Worm (Caenorhabditis elegans) whole organism, late embryonic: Measurements from ENCODE around the gene epc-1.

Source experiments
- F13H6.1 ChIP-seq: sonication (generic microtip); optimal IDR thresholded peaks from 2 replicates; lab custom pipeline; 2016; ENCODE audit warnings: missing genetic modification characterization, missing compliant biosample characterization
- K09A11.1 ChIP-seq: sonication (generic microtip); optimal IDR thresholded peaks from 2 replicates; lab custom pipeline; 2017; ENCODE audit warnings: antibody characterized with exemption, mild to moderate bottlenecking, missing genetic modification characterization, missing compliant biosample characterization; ENCODE audit not compliant: insufficient read depth
- ceh-31 ChIP-seq: sonication (generic microtip); optimal IDR thresholded peaks from 2 replicates; lab custom pipeline; 2016; ENCODE audit warnings: missing genetic modification characterization, missing compliant biosample characterization
- dve-1 ChIP-seq: sonication (generic microtip); optimal IDR thresholded peaks from 2 replicates; lab custom pipeline; 2017; ENCODE audit warnings: antibody characterized with exemption, mild to moderate bottlenecking, missing genetic modification characterization, missing compliant biosample characterization
- elt-2 ChIP-seq: sonication (generic microtip); optimal IDR thresholded peaks from 2 replicates; lab custom pipeline; 2016; ENCODE audit warnings: missing genetic modification reagents, missing genetic modification characterization, missing compliant biosample characterization
- fkh-10 ChIP-seq: fragments of 150-350 bp; optimal IDR thresholded peaks from 2 replicates; lab custom pipeline; 2014; ENCODE audit warnings: missing biosample characterization, missing genetic modification reagents, missing genetic modification characterization
- hlh-13 ChIP-seq: fragments of 200-800 bp; sonication (Bioruptor generic); optimal IDR thresholded peaks from 2 replicates; lab custom pipeline; 2018; ENCODE audit warnings: mild to moderate bottlenecking, missing genetic modification characterization, missing compliant biosample characterization
- lin-11 ChIP-seq: fragments of 200-800 bp; sonication (Bioruptor generic); optimal IDR thresholded peaks from 2 replicates; lab custom pipeline; 2018; ENCODE audit warnings: mild to moderate bottlenecking, missing genetic modification characterization, missing compliant biosample characterization
- mec-3 ChIP-seq: sonication (generic microtip); optimal IDR thresholded peaks from 2 replicates; lab custom pipeline; 2016; ENCODE audit warnings: borderline replicate concordance, missing genetic modification characterization, missing compliant biosample characterization
- nfya-1 ChIP-seq: sonication (generic microtip); optimal IDR thresholded peaks from 2 replicates; lab custom pipeline; 2017; ENCODE audit warnings: missing genetic modification characterization, mild to moderate bottlenecking, missing compliant biosample characterization, antibody characterized with exemption, moderate library complexity
- pros-1 ChIP-seq: fragments of 150-350 bp; optimal IDR thresholded peaks from 2 replicates; lab custom pipeline; 2014; ENCODE audit warnings: missing biosample characterization, missing genetic modification reagents, missing genetic modification characterization
- ttx-3 ChIP-seq: sonication (generic microtip); optimal IDR thresholded peaks from 2 replicates; lab custom pipeline; 2016; ENCODE audit warnings: missing genetic modification reagents, missing genetic modification characterization, missing compliant biosample characterization
- unc-42 ChIP-seq: sonication (generic microtip); optimal IDR thresholded peaks from 2 replicates; lab custom pipeline; 2016; ENCODE audit warnings: missing genotype, missing genetic modification characterization, missing compliant biosample characterization

Gene epc-1

DNA sequence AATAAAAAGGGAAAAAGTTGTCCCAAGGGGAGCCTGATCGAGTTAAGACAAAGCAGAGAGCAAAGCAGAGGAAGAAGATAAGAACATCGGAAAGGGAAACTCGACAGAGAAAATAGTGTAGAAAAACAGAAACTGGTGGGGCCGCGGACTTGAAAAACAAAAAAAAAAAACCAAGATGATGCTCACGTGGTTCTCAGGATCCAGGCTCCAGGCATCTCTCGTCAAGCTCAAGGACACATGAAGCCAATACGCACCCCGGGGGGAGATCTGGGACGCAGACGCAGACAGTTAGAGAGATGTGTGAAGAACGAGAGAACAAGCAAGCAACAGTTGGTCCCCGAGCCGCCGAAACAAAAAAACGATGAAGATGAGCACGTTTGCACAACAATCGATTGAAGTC lies 52.3 kb downstream of the epc-1 start (continued):
- peak; percentile 20 for TF ChIP-seq ceh-31 (tag; lab: Kevin White, UChicago)

ce11 chrIII:12551253-12551652 lies 57.1 kb downstream of the epc-1 start:
- TF ChIP-seq fkh-10 (GFP tag; lab: Kevin White, UChicago), result no peak
- TF ChIP-seq elt-2 (tag; lab: Kevin White, UChicago), result no peak
- no peak for TF ChIP-seq mec-3 (tag; lab: Kevin White, UChicago)
- no peak for TF ChIP-seq ceh-31 (tag; lab: Kevin White, UChicago)
- TF ChIP-seq pros-1 (tag; lab: Kevin White, UChicago), result no peak
- TF ChIP-seq ttx-3 (tag; lab: Kevin White, UChicago), result no peak
- no peak for TF ChIP-seq K09A11.1
- no peak for TF ChIP-seq hlh-13 (GFP tag; lab: Kevin White, UChicago)
- TF ChIP-seq F13H6.1 (tag; lab: Kevin White, UChicago), result no peak
- TF ChIP-seq lin-11, result no peak
- TF ChIP-seq, all 69 proteins: peak for 0

ce11 chrIII:12549657-12550056 lies 58.7 kb downstream of the epc-1 start:
- TF ChIP-seq unc-42 (tag; lab: Kevin White, UChicago) (no peak), dve-1 (tag; lab: Kevin White, UChicago) (peak; percentile 31), nfya-1 (peak; percentile 8), elt-2 (tag; lab: Kevin White, UChicago) (peak; percentile 96)
- TF ChIP-seq, all 69 proteins: peak for 3
